Worm (Caenorhabditis elegans) whole organism, L3 larva: ENCODE results near the gene mbk-1.

Experiments used
- elt-2 ChIP-seq: sonication (generic microtip); optimal IDR thresholded peaks from 2 replicates; lab custom pipeline; 2016; ENCODE audit warnings: missing genetic modification reagents, mild to moderate bottlenecking, missing genetic modification characterization, missing compliant biosample characterization
- fkh-10 ChIP-seq: sonication (generic microtip); optimal IDR thresholded peaks from 2 replicates; lab custom pipeline; 2017; ENCODE audit warnings: missing biosample characterization, missing genetic modification reagents, missing genetic modification characterization
- lin-15B ChIP-seq: fragments of 150-350 bp; optimal IDR thresholded peaks from 2 replicates; lab custom pipeline; 2014; ENCODE audit warnings: missing biosample characterization, missing genetic modification characterization
- mml-1 ChIP-seq: fragments of 150-350 bp; sonication (generic microtip); optimal IDR thresholded peaks from 3 replicates; lab custom pipeline; 2014; ENCODE audit warnings: missing biosample characterization, missing genetic modification characterization
- nhr-237 ChIP-seq: fragments of 150-350 bp; optimal IDR thresholded peaks from 2 replicates; lab custom pipeline; 2014; ENCODE audit warnings: missing biosample characterization, missing genetic modification characterization
- snpc-4 ChIP-seq: fragments of 150-350 bp; optimal IDR thresholded peaks from 2 replicates; lab custom pipeline; 2014; ENCODE audit warnings: missing biosample characterization, missing genetic modification characterization
- unc-39 ChIP-seq: sonication (generic microtip); optimal IDR thresholded peaks from 4 replicates; lab custom pipeline; 2017; ENCODE audit warnings: missing biosample characterization, missing genetic modification characterization
- ztf-11 ChIP-seq: fragments of 150-350 bp; optimal IDR thresholded peaks from 2 replicates; lab custom pipeline; 2014; ENCODE audit warnings: missing biosample characterization, missing genetic modification characterization

- TF ChIP-seq unc-39: no peak
- no peak for TF ChIP-seq fkh-10 (GFP tag; lab: Kevin White, UChicago)
- peak; percentile 35 for TF ChIP-seq snpc-4 (tag; lab: Kevin White, UChicago)
- TF ChIP-seq ztf-11: no peak
- TF ChIP-seq elt-2 (tag; lab: Kevin White, UChicago): peak; percentile 73
- TF ChIP-seq nhr-237 (tag; lab: Kevin White, UChicago): no peak
- no peak for TF ChIP-seq mml-1 (tag; lab: Kevin White, UChicago)
- TF ChIP-seq lin-15B (tag; lab: Kevin White, UChicago): peak; percentile 49
Measured at ce11 chrX:14824490-14825050, at the start of gene mbk-1.
